Worm (Caenorhabditis elegans) whole organism, L3 larva: ENCODE measurements around the gene sir-2.3.
A peak's percentile ranks its signal among the peaks of the same experiment; 100 is the strongest.

Experiments
- pqm-1 ChIP-seq: fragments of 150-350 bp; optimal IDR thresholded peaks from 2 replicates; lab custom pipeline; 2017; ENCODE audit warnings: missing biosample characterization, missing genetic modification characterization, inconsistent platforms
- tbx-2 ChIP-seq: sonication (generic microtip); optimal IDR thresholded peaks from 2 replicates; lab custom pipeline; 2016; ENCODE audit warnings: mild to moderate bottlenecking, missing genetic modification characterization, missing compliant biosample characterization

- TF ChIP-seq pqm-1 (tag; lab: Kevin White, UChicago): peak; percentile 1
- TF ChIP-seq tbx-2 (tag; lab: Kevin White, UChicago): peak; percentile 83
These were observed 24.5 kb upstream of the sir-2.3 start for ce11 chrX:13306869-13307446.
